Fruit fly (Drosophila melanogaster): ENCODE data around the gene rudhira.

Gene rudhira

DNA sequence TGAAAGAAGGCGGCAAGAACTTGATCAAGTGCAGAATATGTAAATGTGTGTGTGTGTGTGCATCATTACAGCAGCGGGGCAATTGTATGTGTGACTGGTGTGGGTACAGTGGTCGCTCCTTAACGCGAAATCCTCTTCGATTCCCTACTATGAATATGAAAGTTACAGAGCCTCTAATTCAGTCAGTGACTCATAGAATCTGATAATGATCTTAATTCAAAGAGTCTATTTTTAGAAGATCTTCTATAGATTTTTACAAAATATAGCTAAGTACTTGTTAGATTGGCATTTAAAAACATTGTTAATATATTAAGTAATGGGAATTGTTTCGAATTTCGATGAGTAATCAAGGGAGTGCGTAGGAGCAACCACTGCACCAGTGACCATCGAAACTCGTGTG lies 65.7 kb downstream of the rudhira start:
- TF ChIP-seq Crg-1 (GFP tag; optimal IDR thresholded peaks at IDR 0.05), result no peak

DNA sequence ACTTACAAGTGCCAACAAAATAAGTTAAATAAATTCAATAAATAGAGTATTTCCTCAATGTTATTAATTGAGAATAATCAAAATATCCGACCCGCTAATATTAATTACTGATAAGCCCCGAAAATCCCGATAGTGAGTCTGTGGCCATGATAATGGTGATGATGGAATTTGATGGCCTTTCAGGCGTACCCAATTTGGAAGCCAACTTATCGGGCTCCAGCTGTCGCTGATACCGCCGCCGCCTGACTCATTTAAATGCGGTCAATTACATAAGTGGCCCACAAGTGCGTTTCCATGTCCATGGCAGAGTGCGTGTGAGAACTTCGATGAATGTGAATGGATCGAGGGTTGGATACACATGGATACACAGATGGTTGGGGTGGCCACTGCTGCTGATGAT lies 67.4 kb downstream of the rudhira start:
- no peak for TF ChIP-seq CG7101 (tag; optimal IDR thresholded peaks at IDR 0.05)
- TF ChIP-seq tj (GFP tag; optimal IDR thresholded peaks at IDR 0.05), result no peak
- TF ChIP-seq CG33017 (tag; optimal IDR thresholded peaks at IDR 0.05), result no peak
- no peak for TF ChIP-seq cic (GFP tag; optimal IDR thresholded peaks at IDR 0.05)

DNA sequence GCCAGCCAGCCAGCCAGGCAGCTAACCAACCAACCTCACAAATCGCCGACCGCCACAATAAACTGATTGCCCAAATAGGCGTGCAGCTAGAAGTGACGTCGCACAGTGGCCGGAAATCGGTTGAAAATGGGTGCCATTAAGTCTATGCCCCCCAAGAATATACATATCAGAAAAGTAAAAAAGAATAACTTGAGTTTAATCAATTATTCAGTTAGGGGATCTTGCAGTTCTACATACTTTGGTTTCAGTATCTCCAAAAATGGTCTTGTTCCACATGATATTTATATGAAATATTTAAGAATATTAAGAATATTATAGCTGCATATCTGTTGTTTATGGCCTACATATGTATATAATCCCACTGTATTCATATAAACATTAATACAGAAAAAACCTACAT lies 68.7 kb downstream of the rudhira start:
- no peak for TF ChIP-seq Clk (GFP tag; optimal IDR thresholded peaks at IDR 0.05)
- TF ChIP-seq CG5204 (GFP tag; optimal IDR thresholded peaks at IDR 0.05), result no peak
- TF ChIP-seq CG14711 (tag; optimal IDR thresholded peaks at IDR 0.05), result no peak
- no peak for TF ChIP-seq kay (GFP tag; ENCODE audit: borderline replicate concordance)
- TF ChIP-seq toe (GFP tag; optimal IDR thresholded peaks at IDR 0.05), result no peak
- no peak for TF ChIP-seq tj (GFP tag; optimal IDR thresholded peaks at IDR 0.05)
- no peak for TF ChIP-seq Hr96 (GFP tag; optimal IDR thresholded peaks at IDR 0.05)

- TF ChIP-seq CG1620 (GFP tag; optimal IDR thresholded peaks at IDR 0.05), result peak; percentile 78
- no peak for TF ChIP-seq cic (GFP tag; optimal IDR thresholded peaks at IDR 0.05)
- peak; percentile 36 for TF ChIP-seq toe (GFP tag; optimal IDR thresholded peaks at IDR 0.05)
- TF ChIP-seq CG14711 (tag; optimal IDR thresholded peaks at IDR 0.05), result peak; percentile 55
- TF ChIP-seq pad (GFP tag; optimal IDR thresholded peaks at IDR 0.05), result peak; percentile 61
- TF ChIP-seq CG5204 (GFP tag; optimal IDR thresholded peaks at IDR 0.05), result no peak
- TF ChIP-seq Clk (GFP tag; optimal IDR thresholded peaks at IDR 0.05), result no peak
- TF ChIP-seq Crg-1 (GFP tag; optimal IDR thresholded peaks at IDR 0.05), result peak; percentile 61
- TF ChIP-seq tj (GFP tag; optimal IDR thresholded peaks at IDR 0.05), result peak; percentile 39
- peak; percentile 77 for TF ChIP-seq bab1 (GFP tag; optimal IDR thresholded peaks at IDR 0.05)
- TF ChIP-seq CG11617 (GFP tag; optimal IDR thresholded peaks at IDR 0.05), result peak; percentile 41
- no peak for TF ChIP-seq ovo (GFP tag; optimal IDR thresholded peaks at IDR 0.05)
- TF ChIP-seq cnc (optimal IDR thresholded peaks at IDR 0.05), result peak; percentile 31 to 84
- TF ChIP-seq CG33017 (tag; optimal IDR thresholded peaks at IDR 0.05), result no peak
- no peak for TF ChIP-seq CG7045 (GFP tag; optimal IDR thresholded peaks at IDR 0.05)
- no peak for TF ChIP-seq kay (GFP tag; ENCODE audit: borderline replicate concordance)
- peak; percentile 75 for TF ChIP-seq Mnt (GFP tag; optimal IDR thresholded peaks at IDR 0.05)
- peak; percentile 77 for TF ChIP-seq CG7101 (tag; optimal IDR thresholded peaks at IDR 0.05)
- peak; percentile 7 for TF ChIP-seq CG12768 (GFP tag; optimal IDR thresholded peaks at IDR 0.05)
- no peak for TF ChIP-seq Hr96 (GFP tag; optimal IDR thresholded peaks at IDR 0.05)
Measured at dm6 chrX:11886976-11887375, 70.3 kb downstream of the rudhira start, which contains the start of the genes CG10353 and SelG. CG10353 (minus strand) TSS chrX:11887162. SelG (plus strand) TSS chrX:11887284.
